Fruit fly (Drosophila melanogaster): ENCODE measurements around the gene CG8475.
A peak's percentile ranks its signal among the peaks of the same experiment; 100 is the strongest.

The CG8475 gene

DNA sequence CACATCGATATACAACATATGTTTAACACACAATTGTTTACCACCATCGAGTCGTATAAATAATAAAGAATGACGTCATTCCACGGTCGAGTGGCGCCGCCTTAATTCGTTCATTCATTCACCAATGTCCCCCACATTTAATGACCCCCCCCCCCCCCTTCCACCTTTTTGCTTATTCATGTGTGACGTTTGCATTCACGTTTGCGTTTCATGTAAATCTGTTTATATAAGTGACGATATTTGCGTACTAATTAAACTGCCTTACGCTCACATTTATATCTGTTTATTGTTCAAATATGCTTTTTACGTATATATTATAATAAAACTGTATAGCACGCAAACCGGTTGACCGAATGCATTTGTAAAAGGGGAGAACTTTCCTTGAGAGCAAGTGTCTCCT lies 36.9 kb upstream of the CG8475 start (continued):
- TF ChIP-seq Fer1 (GFP tag; optimal IDR thresholded peaks at IDR 0.05) (no peak), CG6175 (GFP tag; IDR thresholded peaks at IDR 0.05) (no peak), Doc3 (GFP tag; IDR thresholded peaks at IDR 0.05; ENCODE audit: partially characterized antibody) (no peak), CG7987 (GFP tag; optimal IDR thresholded peaks at IDR 0.05) (peak; percentile 23), CG12769 (tag; optimal IDR thresholded peaks at IDR 0.05) (peak; percentile 12), CG15479 (GFP tag; optimal IDR thresholded peaks at IDR 0.05) (no peak), CG12744 (GFP tag; optimal IDR thresholded peaks at IDR 0.05) (no peak), Atf-2 (GFP tag; optimal IDR thresholded peaks at IDR 0.05) (no peak), unc-4 (GFP tag; IDR thresholded peaks at IDR 0.05; ENCODE audit: partially characterized antibody) (no peak), wek (GFP tag; optimal IDR thresholded peaks at IDR 0.05) (no peak), schlank (tag; optimal IDR thresholded peaks at IDR 0.05) (no peak), CG17829 (tag; optimal IDR thresholded peaks at IDR 0.05) (no peak), CG12942 (GFP tag; optimal IDR thresholded peaks at IDR 0.05) (no peak), CG7839 (tag; optimal IDR thresholded peaks at IDR 0.05) (no peak), sisA (GFP tag; IDR thresholded peaks at IDR 0.05) (no peak), CG4820 (GFP tag; optimal IDR thresholded peaks at IDR 0.05) (no peak), CG34224 (GFP tag; IDR thresholded peaks at IDR 0.05; ENCODE audit: partially characterized antibody) (no peak), fd3F (GFP tag; optimal IDR thresholded peaks at IDR 0.05) (no peak), CG15269 (tag; optimal IDR thresholded peaks at IDR 0.05) (peak; percentile 10), CG1602 (GFP tag; optimal IDR thresholded peaks at IDR 0.05) (no peak), CG10543 (GFP tag; optimal IDR thresholded peaks at IDR 0.05) (peak; percentile 48), CG32772 (GFP tag; IDR thresholded peaks at IDR 0.05) (no peak), az2 (GFP tag; optimal IDR thresholded peaks at IDR 0.05) (no peak), CG7271 (tag; optimal IDR thresholded peaks at IDR 0.05) (no peak), E2f2 (GFP tag; IDR thresholded peaks at IDR 0.05) (no peak), repo (GFP tag; optimal IDR thresholded peaks at IDR 0.05) (no peak), CG30020 (tag; optimal IDR thresholded peaks at IDR 0.05) (no peak)

dm6 chr2L:8232389-8232788 lies 35.7 kb upstream of the CG8475 start:
- peak; percentile 32 for TF ChIP-seq CG1603 (tag; optimal IDR thresholded peaks at IDR 0.05)
- no peak for TF ChIP-seq CG10209 (GFP tag; optimal IDR thresholded peaks at IDR 0.05)
- no peak for TF ChIP-seq Trl (optimal IDR thresholded peaks at IDR 0.05)
- TF ChIP-seq Trl (GFP tag; optimal IDR thresholded peaks at IDR 0.05) = no peak
- no peak for TF ChIP-seq Dip3 (GFP tag; optimal IDR thresholded peaks at IDR 0.05)
- TF ChIP-seq pnt (GFP tag; optimal IDR thresholded peaks at IDR 0.05) = no peak
- no peak for TF ChIP-seq CG4404 (GFP tag; IDR thresholded peaks at IDR 0.05)
- no peak for TF ChIP-seq CG18476 (GFP tag; optimal IDR thresholded peaks at IDR 0.05)
- TF ChIP-seq CG5180 (GFP tag; optimal IDR thresholded peaks at IDR 0.05) = no peak
- no peak for TF ChIP-seq eyg (GFP tag; optimal IDR thresholded peaks at IDR 0.05)
- no peak for TF ChIP-seq ems (GFP tag; optimal IDR thresholded peaks at IDR 0.05)
- no peak for TF ChIP-seq ap (GFP tag; IDR thresholded peaks at IDR 0.05)
- no peak for TF ChIP-seq Chrac-16 (GFP tag; optimal IDR thresholded peaks at IDR 0.05)
- no peak for TF ChIP-seq CG2116 (GFP tag; optimal IDR thresholded peaks at IDR 0.05)
- no peak for TF ChIP-seq vnd (GFP tag; IDR thresholded peaks at IDR 0.05; ENCODE audit: partially characterized antibody)
- TF ChIP-seq Xrp1 (GFP tag; IDR thresholded peaks at IDR 0.05) = 0 out of 2 replicates have a peak, but pooled peaks have one; percentile 33
- no peak for TF ChIP-seq schlank (tag; optimal IDR thresholded peaks at IDR 0.05)
- no peak for TF ChIP-seq CG11456 (GFP tag; IDR thresholded peaks at IDR 0.05)
- no peak for TF ChIP-seq prd (optimal IDR thresholded peaks at IDR 0.05)
- TF ChIP-seq prd (GFP tag; IDR thresholded peaks at IDR 0.05) = peak; percentile 52; the same call in 1 of the 3 replicates
- TF ChIP-seq D19B (GFP tag; optimal IDR thresholded peaks at IDR 0.05) = no peak
- no peak for TF ChIP-seq fu2 (GFP tag; optimal IDR thresholded peaks at IDR 0.05)
- TF ChIP-seq sima (GFP tag; optimal IDR thresholded peaks at IDR 0.05) = no peak
- TF ChIP-seq sim (GFP tag; IDR thresholded peaks at IDR 0.05) = no peak
- TF ChIP-seq Ets65A (GFP tag) = peak; percentile 80
- no peak for TF ChIP-seq jigr1 (GFP tag; IDR thresholded peaks at IDR 0.05)
- TF ChIP-seq CHES-1-like (GFP tag; optimal IDR thresholded peaks at IDR 0.05) = no peak
- peak; percentile 8 for TF ChIP-seq az2 (GFP tag; optimal IDR thresholded peaks at IDR 0.05)
